Worm (Caenorhabditis elegans): ENCODE results near the gene tyr-2.

- no peak for TF ChIP-seq fkh-2 (tag; optimal IDR thresholded peaks at IDR 0.05)
- TF ChIP-seq ztf-11 (tag; optimal IDR thresholded peaks at IDR 0.05): no peak
- TF ChIP-seq daf-12 (tag; optimal IDR thresholded peaks at IDR 0.05): no peak
- TF ChIP-seq tbx-2 (tag; optimal IDR thresholded peaks at IDR 0.05): no peak
- TF ChIP-seq ztf-4 (tag; optimal IDR thresholded peaks at IDR 0.05): no peak
- TF ChIP-seq ceh-82 (tag; optimal IDR thresholded peaks at IDR 0.05): no peak
- no peak for TF ChIP-seq lin-15B (tag; optimal IDR thresholded peaks at IDR 0.05)
- TF ChIP-seq ama-1 (optimal IDR thresholded peaks at IDR 0.05): no peak
- no peak for TF ChIP-seq egl-27 (tag; optimal IDR thresholded peaks at IDR 0.05)
- no peak for TF ChIP-seq jun-1 (tag; optimal IDR thresholded peaks at IDR 0.05)
- TF ChIP-seq ZK546.5 (tag; optimal IDR thresholded peaks at IDR 0.05): no peak
- no peak for TF ChIP-seq snpc-4 (tag; optimal IDR thresholded peaks at IDR 0.05)
- no peak for TF ChIP-seq skn-1 (tag; optimal IDR thresholded peaks at IDR 0.05)
Measured at ce11 chrIII:13695588-13695987, 48.4 kb upstream of the tyr-2 start.
